Worm (Caenorhabditis elegans): ENCODE data around the gene epg-7.

Gene epg-7

ce11 chrX:7305520-7306186 is 28.9 kb upstream of the epg-7 start, which contains the start of gene sur-5 (continued):
- TF ChIP-seq blmp-1 (tag; optimal IDR thresholded peaks at IDR 0.05), result peak; percentile 77
- TF ChIP-seq mep-1 (tag; optimal IDR thresholded peaks at IDR 0.05), result no peak
- no peak for TF ChIP-seq fkh-10 (GFP tag; optimal IDR thresholded peaks at IDR 0.05)
- TF ChIP-seq pag-3 (tag; optimal IDR thresholded peaks at IDR 0.05; ENCODE audit: borderline replicate concordance, insufficient read depth), result no peak
- TF ChIP-seq nhr-20 (tag; optimal IDR thresholded peaks at IDR 0.05), result peak; percentile 61
- no peak for TF ChIP-seq grh-1 (GFP tag; IDR thresholded peaks at IDR 0.05)
- no peak for TF ChIP-seq unc-62 (GFP tag; optimal IDR thresholded peaks at IDR 0.05)
- no peak for TF ChIP-seq lin-39 (tag; optimal IDR thresholded peaks at IDR 0.05)
- TF ChIP-seq lsy-2 (tag; optimal IDR thresholded peaks at IDR 0.05), result no peak
- no peak for TF ChIP-seq egl-13 (tag; optimal IDR thresholded peaks at IDR 0.05)
- no peak for TF ChIP-seq ztf-4 (tag; optimal IDR thresholded peaks at IDR 0.05)
- no peak for TF ChIP-seq hlh-17 (GFP tag; optimal IDR thresholded peaks at IDR 0.05; ENCODE audit: borderline replicate concordance)
- no peak for TF ChIP-seq alr-1 (tag; optimal IDR thresholded peaks at IDR 0.05; ENCODE audit: borderline replicate concordance)
- TF ChIP-seq ces-1 (GFP tag; optimal IDR thresholded peaks at IDR 0.05), result no peak
- no peak for TF ChIP-seq tbx-2 (tag; optimal IDR thresholded peaks at IDR 0.05)
- no peak for TF ChIP-seq dpl-1 (GFP tag; optimal IDR thresholded peaks at IDR 0.05)
- peak; percentile 26 for TF ChIP-seq nhr-47 (tag; optimal IDR thresholded peaks at IDR 0.05)
- TF ChIP-seq ztf-11 (tag; optimal IDR thresholded peaks at IDR 0.05), result no peak
- TF ChIP-seq pax-3 (tag; optimal IDR thresholded peaks at IDR 0.05), result no peak
- peak; percentile 26 for TF ChIP-seq snu-23 (GFP tag; optimal IDR thresholded peaks at IDR 0.05)
- no peak for TF ChIP-seq nhr-12 (tag; optimal IDR thresholded peaks at IDR 0.05)
- no peak for TF ChIP-seq mef-2 (tag; optimal IDR thresholded peaks at IDR 0.05)
- TF ChIP-seq ceh-8 (GFP tag; optimal IDR thresholded peaks at IDR 0.05), result no peak
- TF ChIP-seq ama-1 (optimal IDR thresholded peaks at IDR 0.05), result no peak
- TF ChIP-seq fos-1 (tag; optimal IDR thresholded peaks at IDR 0.05), result no peak
- TF ChIP-seq lin-14 (GFP tag; optimal IDR thresholded peaks at IDR 0.05), result peak; percentile 77
- no peak for TF ChIP-seq swsn-7 (tag; optimal IDR thresholded peaks at IDR 0.05)
- no peak for TF ChIP-seq egl-27 (tag; optimal IDR thresholded peaks at IDR 0.05)
- no peak for TF ChIP-seq efl-1 (optimal IDR thresholded peaks at IDR 0.05)
- TF ChIP-seq efl-1 (GFP tag; optimal IDR thresholded peaks at IDR 0.05 in 1 of 2), result peak in 1 of 2 experiments; percentile 87
- TF ChIP-seq nhr-19 (GFP tag; conservative IDR thresholded peaks at IDR 0.05), result peak; percentile 12; the same call in 1 of the 2 replicates
- TF ChIP-seq nhr-90 (tag; optimal IDR thresholded peaks at IDR 0.05; ENCODE audit: poor library complexity), result no peak
- TF ChIP-seq F16B12.6 (tag; optimal IDR thresholded peaks at IDR 0.05), result no peak
- no peak for TF ChIP-seq C34B4.2 (tag; optimal IDR thresholded peaks at IDR 0.05)
- peak; percentile 1 for TF ChIP-seq rnt-1 (tag; optimal IDR thresholded peaks at IDR 0.05)
- TF ChIP-seq elt-2 (tag; optimal IDR thresholded peaks at IDR 0.05), result peak; percentile 79
- no peak for TF ChIP-seq sox-4 (tag; optimal IDR thresholded peaks at IDR 0.05)
- TF ChIP-seq hpl-2 (GFP tag; optimal IDR thresholded peaks at IDR 0.05), result no peak
- TF ChIP-seq aha-1 (tag; optimal IDR thresholded peaks at IDR 0.05), result no peak
- TF ChIP-seq xbp-1 (tag; optimal IDR thresholded peaks at IDR 0.05), result no peak
- no peak for TF ChIP-seq nhr-77 (tag; optimal IDR thresholded peaks at IDR 0.05)
- TF ChIP-seq nhr-76 (tag; optimal IDR thresholded peaks at IDR 0.05), result no peak
- TF ChIP-seq irx-1 (tag; optimal IDR thresholded peaks at IDR 0.05), result no peak
- TF ChIP-seq lin-15B (tag; optimal IDR thresholded peaks at IDR 0.05), result no peak
